Worm (Caenorhabditis elegans): ENCODE data around the gene pfd-1.
A peak's percentile ranks its signal among the peaks of the same experiment; 100 is the strongest.

pfd-1 gene

DNA sequence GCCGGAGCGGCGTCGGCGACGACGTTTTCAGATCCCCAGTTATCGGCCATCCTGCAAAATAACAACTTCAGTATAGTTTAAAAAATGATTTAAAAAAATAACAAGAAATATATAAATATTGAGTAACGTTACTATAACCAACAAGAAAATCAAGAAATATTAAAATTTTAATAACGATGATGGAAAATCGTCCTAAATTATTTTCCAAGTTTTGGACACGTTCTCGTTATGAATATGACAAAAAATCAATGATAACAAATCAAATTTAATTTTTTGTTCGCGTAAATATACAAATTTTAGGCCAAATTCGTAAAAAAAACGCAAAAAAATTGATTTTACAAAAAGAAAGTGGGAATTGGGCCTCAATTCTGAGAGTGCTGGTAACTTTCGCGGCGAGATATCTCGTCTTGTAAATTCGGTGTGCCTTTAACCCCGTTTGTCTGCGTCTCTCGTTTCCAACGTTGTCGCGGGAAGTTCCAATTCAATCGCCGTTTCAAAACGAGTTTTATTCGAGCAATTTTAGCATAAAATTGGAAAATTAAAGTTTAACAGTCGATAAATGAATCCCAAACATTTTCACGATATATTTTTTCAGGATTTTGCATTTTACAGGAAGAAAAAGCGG is 38.8 kb upstream of the pfd-1 start, which contains the start of gene rps-5 (continued):
- TF ChIP-seq nhr-77 (tag; optimal IDR thresholded peaks at IDR 0.05) (peak; percentile 36), elt-3 (tag; optimal IDR thresholded peaks at IDR 0.05) (peak in 1 of 6 experiments; percentile 11), swsn-7 (tag; optimal IDR thresholded peaks at IDR 0.05) (peak; percentile 61), hlh-17 (GFP tag; optimal IDR thresholded peaks at IDR 0.05; ENCODE audit: borderline replicate concordance) (no peak), jun-1 (tag; optimal IDR thresholded peaks at IDR 0.05) (peak; percentile 43), mep-1 (tag; optimal IDR thresholded peaks at IDR 0.05) (peak; percentile 64), C16A3.4 (tag; optimal IDR thresholded peaks at IDR 0.05) (peak; percentile 68), fkh-8 (tag; optimal IDR thresholded peaks at IDR 0.05) (peak; percentile 21), dpl-1 (GFP tag; optimal IDR thresholded peaks at IDR 0.05) (peak; percentile 78 to 85 (median 84)), irx-1 (tag; optimal IDR thresholded peaks at IDR 0.05) (peak; percentile 20), unc-30 (tag; optimal IDR thresholded peaks at IDR 0.05) (no peak), elt-2 (tag; optimal IDR thresholded peaks at IDR 0.05) (peak; percentile 12), nhr-19 (GFP tag; conservative IDR thresholded peaks at IDR 0.05) (peak; percentile 66), mdl-1 (tag; optimal IDR thresholded peaks at IDR 0.05) (peak in 1 of 2 experiments; percentile 50), fkh-10 (GFP tag; optimal IDR thresholded peaks at IDR 0.05) (no peak), nhr-71 (tag; optimal IDR thresholded peaks at IDR 0.05) (peak; percentile 80), lsy-2 (tag; optimal IDR thresholded peaks at IDR 0.05) (peak; percentile 80 to 92), nhr-47 (tag; optimal IDR thresholded peaks at IDR 0.05) (peak; percentile 70), nhr-76 (tag; optimal IDR thresholded peaks at IDR 0.05) (no peak), dsc-1 (tag; optimal IDR thresholded peaks at IDR 0.05) (peak; percentile 37), nhr-90 (tag; optimal IDR thresholded peaks at IDR 0.05; ENCODE audit: poor library complexity) (peak; percentile 35), mef-2 (tag; optimal IDR thresholded peaks at IDR 0.05) (no peak), ceh-63 (GFP tag; optimal IDR thresholded peaks at IDR 0.05) (no peak), sptf-1 (tag; optimal IDR thresholded peaks at IDR 0.05) (no peak), snpc-4 (tag; optimal IDR thresholded peaks at IDR 0.05) (peak; percentile 35), unc-130 (tag; optimal IDR thresholded peaks at IDR 0.05) (peak; percentile 34), isw-1 (GFP tag; IDR thresholded peaks at IDR 0.05) (peak; percentile 58), lir-3 (tag; optimal IDR thresholded peaks at IDR 0.05; ENCODE audit: poor library complexity) (no peak), mab-9 (GFP tag; IDR thresholded peaks at IDR 0.05) (no peak), zag-1 (tag; optimal IDR thresholded peaks at IDR 0.05) (peak; percentile 42), blmp-1 (tag; optimal IDR thresholded peaks at IDR 0.05) (peak; percentile 54), unc-62 (GFP tag; optimal IDR thresholded peaks at IDR 0.05) (no peak), efl-3 (GFP tag; optimal IDR thresholded peaks at IDR 0.05) (no peak), vab-15 (tag; optimal IDR thresholded peaks at IDR 0.05) (no peak), snu-23 (GFP tag; optimal IDR thresholded peaks at IDR 0.05) (peak; percentile 80), aha-1 (tag; optimal IDR thresholded peaks at IDR 0.05) (no peak), efl-1 (optimal IDR thresholded peaks at IDR 0.05) (peak; percentile 79 to 89), efl-1 (GFP tag; optimal IDR thresholded peaks at IDR 0.05 in 1 of 2) (peak; percentile 84 to 99), nhr-28 (tag; optimal IDR thresholded peaks at IDR 0.05) (no peak), lin-14 (GFP tag; optimal IDR thresholded peaks at IDR 0.05) (peak; percentile 65), fos-1 (tag; optimal IDR thresholded peaks at IDR 0.05) (peak; percentile 52), egl-27 (tag; optimal IDR thresholded peaks at IDR 0.05) (no peak), ceh-82 (tag; optimal IDR thresholded peaks at IDR 0.05) (peak; percentile 44 to 71 (median 59)), alr-1 (tag; optimal IDR thresholded peaks at IDR 0.05; ENCODE audit: borderline replicate concordance) (no peak), ces-1 (GFP tag; optimal IDR thresholded peaks at IDR 0.05) (no peak), lin-13 (GFP tag; optimal IDR thresholded peaks at IDR 0.05) (peak; percentile 3), unc-98 (GFP tag; IDR thresholded peaks at IDR 0.05) (no peak)

Measured in whole organism, L1 larva.